Fruit fly (Drosophila melanogaster) whole organism, embryonic: Measurements from ENCODE around the gene CG12106.
A peak's percentile ranks its signal among the peaks of the same experiment; 100 is the strongest.

Experiments used
- Adf1 ChIP-seq: fragments of 200-800 bp; sonication (Bioruptor generic); IDR thresholded peaks from 2 replicates; pipeline ENCODE4 v1.3.6; 2022; ENCODE audit warnings: missing biosample characterization, missing genetic modification characterization
- BEAF-32 ChIP-seq: fragments of 200-800 bp; sonication (Bioruptor generic); optimal IDR thresholded peaks from 3 replicates; lab custom pipeline; 2017; ENCODE audit warnings: missing biosample characterization, missing genetic modification characterization, mild to moderate bottlenecking, moderate library complexity, missing genetic modification reagents
- Blimp-1 ChIP-seq: fragments of 200-800 bp; sonication (Bioruptor generic); optimal IDR thresholded peaks from 3 replicates; lab custom pipeline; 2018; ENCODE audit warnings: missing biosample characterization, missing genetic modification characterization, mild to moderate bottlenecking, moderate library complexity, missing genetic modification reagents
- CG1024 ChIP-seq: fragments of 200-800 bp; sonication (Bioruptor generic); IDR thresholded peaks from 2 replicates; pipeline ENCODE4 v1.3.6; 2022; ENCODE audit warnings: missing biosample characterization, missing genetic modification characterization
- CG10565 ChIP-seq: fragments of 200-800 bp; sonication (Bioruptor generic); optimal IDR thresholded peaks from 3 replicates; lab custom pipeline; 2016; ENCODE audit warnings: missing biosample characterization, mild to moderate bottlenecking, missing genetic modification characterization
- CG10979 ChIP-seq: fragments of 200-800 bp; sonication (Bioruptor generic); optimal IDR thresholded peaks from 2 replicates; lab custom pipeline; 2018; ENCODE audit warnings: missing biosample characterization, mild to moderate bottlenecking, missing genetic modification characterization, moderate library complexity
- CG12659 ChIP-seq: fragments of 200-800 bp; sonication (Bioruptor generic); optimal IDR thresholded peaks from 3 replicates; lab custom pipeline; 2017; ENCODE audit warnings: mild to moderate bottlenecking, missing biosample characterization, missing genetic modification reagents, missing genetic modification characterization
- CG15514 ChIP-seq: fragments of 200-800 bp; sonication (Bioruptor generic); optimal IDR thresholded peaks from 3 replicates; lab custom pipeline; 2017; ENCODE audit warnings: missing biosample characterization, missing genetic modification characterization, mild to moderate bottlenecking, moderate library complexity, missing genetic modification reagents
- CG16815 ChIP-seq: fragments of 200-800 bp; sonication (Bioruptor generic); optimal IDR thresholded peaks from 3 replicates; lab custom pipeline; 2017; ENCODE audit warnings: missing biosample characterization, mild to moderate bottlenecking, missing genetic modification characterization
- CG17359 ChIP-seq: fragments of 200-800 bp; sonication (Bioruptor generic); optimal IDR thresholded peaks from 3 replicates; lab custom pipeline; 2018; ENCODE audit warnings: missing biosample characterization, mild to moderate bottlenecking, missing genetic modification characterization, moderate library complexity
- CG18619 ChIP-seq: fragments of 200-800 bp; sonication (Bioruptor generic); optimal IDR thresholded peaks from 3 replicates; lab custom pipeline; 2017; ENCODE audit warnings: missing biosample characterization, mild to moderate bottlenecking, missing genetic modification characterization
- CG2889 ChIP-seq: fragments of 200-800 bp; sonication (Bioruptor generic); IDR thresholded peaks from 3 replicates; pipeline ENCODE4 v1.3.6; 2022; ENCODE audit warnings: missing biosample characterization, missing genetic modification characterization
- CG30403 ChIP-seq: fragments of 200-800 bp; sonication (Bioruptor generic); optimal IDR thresholded peaks from 3 replicates; lab custom pipeline; 2016; ENCODE audit warnings: missing biosample characterization, missing genetic modification characterization
- CG31441 ChIP-seq: fragments of 200-800 bp; sonication (Bioruptor generic); IDR thresholded peaks from 2 replicates; pipeline ENCODE4 v1.3.6; 2022; ENCODE audit warnings: missing biosample characterization, missing genetic modification characterization
- CG32772 ChIP-seq: fragments of 200-800 bp; sonication (Bioruptor generic); IDR thresholded peaks from 2 replicates; pipeline ENCODE4 v1.3.6; 2022; ENCODE audit warnings: missing biosample characterization, missing genetic modification characterization
- CG3407 ChIP-seq: fragments of 200-800 bp; sonication (Bioruptor generic); optimal IDR thresholded peaks from 2 replicates; lab custom pipeline; 2018; ENCODE audit warnings: missing biosample characterization, mild to moderate bottlenecking, missing genetic modification characterization
- CG4820 ChIP-seq: fragments of 200-800 bp; sonication (Bioruptor generic); optimal IDR thresholded peaks from 3 replicates; lab custom pipeline; 2016; ENCODE audit warnings: missing biosample characterization, missing genetic modification characterization
- CG7556 ChIP-seq: fragments of 200-800 bp; sonication (Bioruptor generic); optimal IDR thresholded peaks from 2 replicates; lab custom pipeline; 2017; ENCODE audit warnings: missing biosample characterization, mild to moderate bottlenecking, missing genetic modification characterization
- CG7839 ChIP-seq: fragments of 200-800 bp; sonication (Bioruptor generic); optimal IDR thresholded peaks from 3 replicates; lab custom pipeline; 2018; ENCODE audit warnings: missing biosample characterization, mild to moderate bottlenecking, missing genetic modification characterization, moderate library complexity
- CG8359 ChIP-seq: fragments of 200-800 bp; sonication (Bioruptor generic); optimal IDR thresholded peaks from 2 replicates; lab custom pipeline; 2017; ENCODE audit warnings: missing biosample characterization, mild to moderate bottlenecking, missing genetic modification characterization, borderline replicate concordance
- CG8388 ChIP-seq: fragments of 200-800 bp; sonication (Bioruptor generic); optimal IDR thresholded peaks from 2 replicates; lab custom pipeline; 2019; ENCODE audit warnings: missing biosample characterization, mild to moderate bottlenecking, missing genetic modification characterization, moderate library complexity
- CkIIα-i1 ChIP-seq: fragments of 200-800 bp; sonication (Bioruptor generic); IDR thresholded peaks from 2 replicates; pipeline ENCODE4 v1.3.6; 2022; ENCODE audit warnings: missing biosample characterization, missing genetic modification characterization
- Drgx ChIP-seq: fragments of 200-800 bp; sonication (Bioruptor generic); IDR thresholded peaks from 2 replicates; pipeline ENCODE4 v1.3.6; 2022; ENCODE audit warnings: missing biosample characterization, missing genetic modification characterization
- Gug ChIP-seq: fragments of 200-800 bp; sonication (Bioruptor generic); IDR thresholded peaks from 4 replicates; pipeline ENCODE4 v1.3.6; 2022; ENCODE audit warnings: missing biosample characterization, missing genetic modification characterization
- Optix ChIP-seq: fragments of 200-800 bp; sonication (Bioruptor generic); IDR thresholded peaks from 3 replicates; pipeline ENCODE4 v1.3.6; 2022; ENCODE audit warnings: missing biosample characterization, missing genetic modification characterization
- Pdp1 ChIP-seq, 2 experiments: fragments of 200-800 bp; sonication (Bioruptor generic); optimal IDR thresholded peaks; 3 replicates each; lab custom pipeline; 2016; ENCODE audit warnings: missing biosample characterization in 2 of 2, missing genetic modification characterization in 2 of 2, mild to moderate bottlenecking in 1 of 2, moderate library complexity in 1 of 2
- Rx ChIP-seq: fragments of 200-800 bp; sonication (Bioruptor generic); IDR thresholded peaks from 2 replicates; pipeline ENCODE4 v1.3.6; 2022; ENCODE audit warnings: missing biosample characterization, missing genetic modification characterization
- Sry-β ChIP-seq: fragments of 200-800 bp; sonication (Bioruptor generic); optimal IDR thresholded peaks from 2 replicates; lab custom pipeline; 2018; ENCODE audit warnings: missing biosample characterization, mild to moderate bottlenecking, missing genetic modification characterization, moderate library complexity
- Trl ChIP-seq, 3 experiments: fragments of >200 bp in 2 of 3; fragments of 200-800 bp in 1 of 3; sonication (Bioruptor generic) in 1 of 3; optimal IDR thresholded peaks; 2 replicates in 1 of 3; 3 replicates in 2 of 3; lab custom pipeline; 2016 to 2017; ENCODE audit warnings: missing biosample characterization in 1 of 3, missing genetic modification characterization in 1 of 3
- al ChIP-seq: fragments of 200-800 bp; sonication (Bioruptor generic); IDR thresholded peaks from 2 replicates; pipeline ENCODE4 v1.3.6; 2022; ENCODE audit warnings: missing biosample characterization, missing genetic modification characterization
- bab2 ChIP-seq: fragments of 200-800 bp; sonication (Bioruptor generic); optimal IDR thresholded peaks from 2 replicates; lab custom pipeline; 2016; ENCODE audit warnings: missing biosample characterization, missing genetic modification characterization
- br ChIP-seq: fragments of >200 bp; optimal IDR thresholded peaks from 2 replicates; lab custom pipeline; 2017
- btn ChIP-seq: fragments of 200-800 bp; sonication (Bioruptor generic); optimal IDR thresholded peaks from 2 replicates; lab custom pipeline; 2016; ENCODE audit warnings: missing biosample characterization, missing genetic modification characterization
- danr ChIP-seq: fragments of 200-800 bp; sonication (Bioruptor generic); IDR thresholded peaks from 2 replicates; pipeline ENCODE4 v1.3.6; 2022; ENCODE audit warnings: missing biosample characterization, missing genetic modification characterization
- dmrt11E ChIP-seq: fragments of 200-800 bp; sonication (Bioruptor generic); optimal IDR thresholded peaks from 3 replicates; lab custom pipeline; 2018; ENCODE audit warnings: missing biosample characterization, mild to moderate bottlenecking, missing genetic modification characterization, moderate library complexity
- en ChIP-seq: fragments of 200-800 bp; sonication (Bioruptor generic); optimal IDR thresholded peaks from 2 replicates; lab custom pipeline; 2016; ENCODE audit warnings: missing biosample characterization, missing genetic modification characterization
- gem ChIP-seq: fragments of 200-800 bp; sonication (Bioruptor generic); optimal IDR thresholded peaks from 2 replicates; lab custom pipeline; 2019; ENCODE audit warnings: missing biosample characterization, mild to moderate bottlenecking, missing genetic modification characterization, moderate library complexity
- insv ChIP-seq, 2 experiments: fragments of 200-800 bp; sonication (Bioruptor generic); optimal IDR thresholded peaks; 3 replicates each; lab custom pipeline; 2016 to 2018; ENCODE audit warnings: missing biosample characterization in 2 of 2, missing genetic modification characterization in 2 of 2
- kah ChIP-seq: fragments of 200-800 bp; sonication (Bioruptor generic); optimal IDR thresholded peaks from 2 replicates; lab custom pipeline; 2018; ENCODE audit warnings: missing biosample characterization, mild to moderate bottlenecking, missing genetic modification characterization
- lmd ChIP-seq: fragments of 200-800 bp; sonication (Bioruptor generic); IDR thresholded peaks from 2 replicates; pipeline ENCODE4 v1.3.6; 2022; ENCODE audit warnings: missing biosample characterization, missing genetic modification characterization
- luna ChIP-seq: fragments of 200-800 bp; sonication (Bioruptor generic); optimal IDR thresholded peaks from 2 replicates; lab custom pipeline; 2016; ENCODE audit warnings: missing biosample characterization, missing genetic modification characterization
- otp ChIP-seq: fragments of 200-800 bp; sonication (Bioruptor generic); IDR thresholded peaks from 3 replicates; pipeline ENCODE4, ENCODE4 v1.3.6; 2022; ENCODE audit warnings: missing biosample characterization, missing genetic modification characterization
- pan ChIP-seq, 4 experiments: fragments of >200 bp in 3 of 4; fragments of 200-800 bp in 1 of 4; sonication (Bioruptor generic) in 1 of 4; optimal IDR thresholded peaks in 3 of 4; IDR thresholded peaks in 1 of 4; 2 replicates each; pipeline versions ENCODE4 v1.3.6 to Lab custom; 2017 to 2022; ENCODE audit warnings: missing biosample characterization in 2 of 4, missing genetic modification characterization in 2 of 4, mixed read lengths in 1 of 4
- peb ChIP-seq: fragments of 200-800 bp; sonication (Bioruptor generic); IDR thresholded peaks from 2 replicates; pipeline ENCODE4 v1.3.6; 2022; ENCODE audit warnings: missing biosample characterization, missing genetic modification characterization
- pfk ChIP-seq: fragments of 200-800 bp; sonication (Bioruptor generic); optimal IDR thresholded peaks from 2 replicates; lab custom pipeline; 2018; ENCODE audit warnings: missing biosample characterization, mild to moderate bottlenecking, missing genetic modification characterization, moderate library complexity
- ranshi ChIP-seq: fragments of 200-800 bp; sonication (Bioruptor generic); IDR thresholded peaks from 2 replicates; pipeline ENCODE4 v1.3.6; 2022; ENCODE audit warnings: missing biosample characterization, missing genetic modification characterization
- row ChIP-seq: fragments of 200-800 bp; sonication (Bioruptor generic); IDR thresholded peaks from 3 replicates; pipeline ENCODE4 v1.3.6; 2022; ENCODE audit warnings: missing biosample characterization, missing genetic modification characterization
- seq ChIP-seq: fragments of 200-800 bp; sonication (Bioruptor generic); IDR thresholded peaks from 2 replicates; pipeline ENCODE4 v1.3.6; 2022; ENCODE audit warnings: missing biosample characterization, missing genetic modification characterization
- sima ChIP-seq: fragments of 200-800 bp; sonication (Bioruptor generic); optimal IDR thresholded peaks from 2 replicates; lab custom pipeline; 2016; ENCODE audit warnings: missing biosample characterization, missing genetic modification characterization
- sqz ChIP-seq: fragments of 200-800 bp; sonication (Bioruptor generic); optimal IDR thresholded peaks from 3 replicates; lab custom pipeline; 2018; ENCODE audit warnings: missing biosample characterization, mild to moderate bottlenecking, missing genetic modification characterization
- wor ChIP-seq: fragments of 200-800 bp; sonication (Bioruptor generic); IDR thresholded peaks from 2 replicates; pipeline ENCODE4 v1.3.6; 2022; ENCODE audit warnings: missing biosample characterization, missing genetic modification characterization

Gene CG12106

dm6 chrX:9220434-9220833 is 26.7 kb downstream of the CG12106 start (continued):
- peak; percentile 22 for TF ChIP-seq Blimp-1 (GFP tag; lab: Kevin White, UChicago)
- no peak for TF ChIP-seq sqz
- TF ChIP-seq CG16815 (GFP tag; lab: Kevin White, UChicago), result peak; percentile 2
- no peak for TF ChIP-seq luna (GFP tag; lab: Kevin White, UChicago)
- peak; percentile 54; the same call in 2 of the 4 replicates for TF ChIP-seq Gug (GFP tag; lab: Robert Waterston, UW)
- TF ChIP-seq CG15514 (GFP tag; lab: Kevin White, UChicago), result peak; percentile 90
- TF ChIP-seq ranshi (GFP tag; lab: Robert Waterston, UW), result peak; percentile 29; the same call in 1 of the 2 replicates
- no peak for TF ChIP-seq sima
- TF ChIP-seq CG32772, result no peak
- peak; percentile 0 for TF ChIP-seq CG8388
- 0 out of 3 replicates have a peak, but pooled peaks have one; percentile 25 for TF ChIP-seq otp (GFP tag; lab: Robert Waterston, UW)
- TF ChIP-seq CG18619 (GFP tag; lab: Kevin White, UChicago), result no peak
- peak; percentile 16; the same call in 1 of the 2 replicates for TF ChIP-seq CG31441 (GFP tag; lab: Robert Waterston, UW)
- TF ChIP-seq br, result no peak
- TF ChIP-seq Optix (GFP tag; lab: Robert Waterston, UW), result peak; percentile 51; the same call in 1 of the 3 replicates
- peak; percentile 14 for TF ChIP-seq btn (GFP tag; lab: Kevin White, UChicago)
- TF ChIP-seq CG7839 (tag; lab: Kevin White, UChicago), result peak; percentile 23
- TF ChIP-seq insv (GFP tag; optimal IDR thresholded peaks at IDR 0.05; lab: Kevin White, UChicago), result no peak
- no peak for TF ChIP-seq pan (optimal IDR thresholded peaks at IDR 0.05; lab: Kevin White, UChicago)
- peak in 1 of 2 experiments; percentile 13 for TF ChIP-seq pan (GFP tag; optimal IDR thresholded peaks at IDR 0.05 in 1 of 2, IDR thresholded peaks at IDR 0.05 in 1 of 2)
- TF ChIP-seq bab2, result peak; percentile 13
- peak; percentile 55 for TF ChIP-seq lmd (GFP tag; lab: Robert Waterston, UW)
- TF ChIP-seq wor (GFP tag; lab: Robert Waterston, UW), result 0 out of 2 replicates have a peak, but pooled peaks have one; percentile 24
- TF ChIP-seq CG2889 (GFP tag; lab: Robert Waterston, UW), result no peak
- no peak for TF ChIP-seq CG8359 (GFP tag; lab: Kevin White, UChicago)
- peak; percentile 31 for TF ChIP-seq CG17359 (tag; lab: Kevin White, UChicago)
- no peak for TF ChIP-seq Trl (optimal IDR thresholded peaks at IDR 0.05; lab: Kevin White, UChicago)
- TF ChIP-seq Trl (GFP tag; optimal IDR thresholded peaks at IDR 0.05; lab: Kevin White, UChicago), result no peak
- TF ChIP-seq CG4820 (GFP tag; lab: Kevin White, UChicago), result peak; percentile 14
- TF ChIP-seq dmrt11E, result peak; percentile 33
- peak; percentile 34 for TF ChIP-seq gem (tag; lab: Kevin White, UChicago)
- 0 out of 2 replicates have a peak, but pooled peaks have one; percentile 16 for TF ChIP-seq peb
- TF ChIP-seq al (GFP tag; lab: Robert Waterston, UW), result no peak
- TF ChIP-seq row (GFP tag; lab: Robert Waterston, UW), result peak; percentile 66
- TF ChIP-seq Drgx (GFP tag; lab: Robert Waterston, UW), result peak; percentile 62
- no peak for TF ChIP-seq danr (GFP tag; lab: Robert Waterston, UW)
- TF ChIP-seq Rx (GFP tag; lab: Robert Waterston, UW), result peak; percentile 39
- 0 out of 2 replicates have a peak, but pooled peaks have one; percentile 51 for TF ChIP-seq CG1024 (GFP tag; lab: Robert Waterston, UW)
- TF ChIP-seq CG3407 (GFP tag; lab: Kevin White, UChicago), result no peak
- no peak for TF ChIP-seq BEAF-32
- no peak for TF ChIP-seq kah (GFP tag; lab: Kevin White, UChicago)

- peak; percentile 95 for TF ChIP-seq Adf1 (GFP tag; lab: Robert Waterston, UW)
- no peak for TF ChIP-seq CG10979
- peak; percentile 28; the same call in 1 of the 3 replicates for TF ChIP-seq row (GFP tag; lab: Robert Waterston, UW)
- no peak for TF ChIP-seq CkIIα-i1 (GFP tag; lab: Robert Waterston, UW)
- no peak for TF ChIP-seq pfk (GFP tag; lab: Kevin White, UChicago)
- no peak for TF ChIP-seq Pdp1 (GFP tag; optimal IDR thresholded peaks at IDR 0.05; lab: Kevin White, UChicago)
- no peak for TF ChIP-seq seq
- no peak for TF ChIP-seq sima
- no peak for TF ChIP-seq Sry-β (GFP tag; lab: Kevin White, UChicago)
- TF ChIP-seq CG7556 (GFP tag; lab: Kevin White, UChicago), result peak; percentile 11
- TF ChIP-seq en, result no peak
- TF ChIP-seq CG30403 (GFP tag; lab: Kevin White, UChicago), result no peak
- no peak for TF ChIP-seq CG10565
- peak; percentile 21 for TF ChIP-seq CG12659 (GFP tag; lab: Kevin White, UChicago)
Observed at dm6 chrX:9223182-9223581, 29.5 kb downstream of the CG12106 start, which contains the start of gene t. TSS of gene t (minus strand) at chrX:9223257.
